Fruit fly (Drosophila melanogaster) whole organism, embryonic: ENCODE measurements around the gene CG4576.
A peak's percentile ranks its signal among the peaks of the same experiment; 100 is the strongest.

ENCODE experiments used
- C15 ChIP-seq: fragments of 200-800 bp; sonication (Bioruptor generic); IDR thresholded peaks from 3 replicates; pipeline ENCODE4 v1.3.6; 2022; ENCODE audit warnings: missing biosample characterization, missing genetic modification characterization
- CG10543 ChIP-seq: fragments of 200-800 bp; sonication (Bioruptor generic); optimal IDR thresholded peaks from 3 replicates; lab custom pipeline; 2017; ENCODE audit warnings: missing biosample characterization, mild to moderate bottlenecking, missing genetic modification characterization, moderate library complexity
- CG1233 ChIP-seq: fragments of 200-800 bp; sonication (Bioruptor generic); optimal IDR thresholded peaks from 4 replicates; lab custom pipeline; 2018; ENCODE audit warnings: missing biosample characterization, mild to moderate bottlenecking, missing genetic modification characterization
- CG13894 ChIP-seq: fragments of 200-800 bp; sonication (Bioruptor generic); optimal IDR thresholded peaks from 3 replicates; lab custom pipeline; 2018; ENCODE audit warnings: missing biosample characterization, mild to moderate bottlenecking, missing genetic modification characterization, moderate library complexity
- CG16779 ChIP-seq: fragments of 200-800 bp; sonication (Bioruptor generic); IDR thresholded peaks from 2 replicates; pipeline ENCODE4 v1.3.6; 2022; ENCODE audit warnings: missing biosample characterization, missing genetic modification characterization
- CG2116 ChIP-seq: fragments of 200-800 bp; sonication (Bioruptor generic); optimal IDR thresholded peaks from 3 replicates; lab custom pipeline; 2018; ENCODE audit warnings: missing biosample characterization, mild to moderate bottlenecking, missing genetic modification characterization
- CG2202 ChIP-seq: fragments of 200-800 bp; sonication (Bioruptor generic); optimal IDR thresholded peaks from 2 replicates; lab custom pipeline; 2018; ENCODE audit warnings: missing biosample characterization, mild to moderate bottlenecking, missing genetic modification characterization
- CG2678 ChIP-seq: fragments of 200-800 bp; sonication (Bioruptor generic); optimal IDR thresholded peaks from 3 replicates; lab custom pipeline; 2019; ENCODE audit warnings: missing biosample characterization, mild to moderate bottlenecking, missing genetic modification characterization, moderate library complexity
- CG4282 ChIP-seq: fragments of 200-800 bp; sonication (Bioruptor generic); optimal IDR thresholded peaks from 2 replicates; lab custom pipeline; 2016; ENCODE audit warnings: missing biosample characterization, missing genetic modification characterization
- CG7987 ChIP-seq: fragments of 200-800 bp; sonication (Bioruptor generic); optimal IDR thresholded peaks from 2 replicates; lab custom pipeline; 2018; ENCODE audit warnings: missing biosample characterization, mild to moderate bottlenecking, missing genetic modification characterization, moderate library complexity
- CG8290 ChIP-seq, 3 experiments: fragments of 200-800 bp; sonication (Bioruptor generic); optimal IDR thresholded peaks; 2 replicates each; lab custom pipeline; 2016 to 2019; ENCODE audit warnings: missing biosample characterization in 3 of 3, missing genetic modification characterization in 3 of 3, mild to moderate bottlenecking in 2 of 3, moderate library complexity in 1 of 3
- D ChIP-seq, 2 experiments: fragments of 200-800 bp in 1 of 2; fragments of >200 bp in 1 of 2; sonication (Bioruptor generic) in 1 of 2; optimal IDR thresholded peaks; 2 replicates in 1 of 2; 3 replicates in 1 of 2; lab custom pipeline; 2017; ENCODE audit warnings: mild to moderate bottlenecking in 1 of 2, missing biosample characterization in 1 of 2, missing genetic modification characterization in 1 of 2, missing genetic modification reagents in 1 of 2
- Deaf1 ChIP-seq: fragments of 200-800 bp; optimal IDR thresholded peaks from 3 replicates; lab custom pipeline; 2019; ENCODE audit warnings: missing biosample characterization, mild to moderate bottlenecking, missing genetic modification characterization, moderate library complexity
- Dfd ChIP-seq, 2 experiments: fragments of >200 bp; optimal IDR thresholded peaks; 2 replicates each; lab custom pipeline; 2017; ENCODE audit warnings: missing biosample characterization in 2 of 2, missing genetic modification characterization in 2 of 2
- Doc3 ChIP-seq: fragments of 200-800 bp; sonication (Bioruptor generic); IDR thresholded peaks from 3 replicates; pipeline ENCODE4 v1.3.6; 2022; ENCODE audit warnings: missing biosample characterization, missing genetic modification characterization; ENCODE audit not compliant: partially characterized antibody
- E2f2 ChIP-seq: fragments of 200-800 bp; sonication (Bioruptor generic); IDR thresholded peaks from 2 replicates; pipeline ENCODE4 v1.3.6; 2022; ENCODE audit warnings: missing biosample characterization, missing genetic modification characterization
- HLH54F ChIP-seq: fragments of 200-800 bp; sonication (Bioruptor generic); optimal IDR thresholded peaks from 3 replicates; lab custom pipeline; 2016; ENCODE audit warnings: missing biosample characterization, missing genetic modification characterization
- Jarid2 ChIP-seq: fragments of 200-800 bp; sonication (Bioruptor generic); optimal IDR thresholded peaks from 3 replicates; lab custom pipeline; 2017; ENCODE audit warnings: mild to moderate bottlenecking, missing biosample characterization, missing genetic modification reagents, missing genetic modification characterization
- Med ChIP-seq: fragments of 200-800 bp; sonication (Bioruptor generic); peaks from one replicate; lab custom pipeline; 2016; ENCODE audit warnings: missing biosample characterization, missing genetic modification characterization, mild to moderate bottlenecking, inconsistent platforms, moderate library complexity
- NC2α ChIP-seq: fragments of 200-800 bp; sonication (Bioruptor generic); optimal IDR thresholded peaks from 2 replicates; lab custom pipeline; 2016; ENCODE audit warnings: missing biosample characterization, missing genetic modification characterization
- Sry-β ChIP-seq: fragments of 200-800 bp; sonication (Bioruptor generic); optimal IDR thresholded peaks from 2 replicates; lab custom pipeline; 2018; ENCODE audit warnings: missing biosample characterization, mild to moderate bottlenecking, missing genetic modification characterization, moderate library complexity
- Trl ChIP-seq, 3 experiments: fragments of >200 bp in 2 of 3; fragments of 200-800 bp in 1 of 3; sonication (Bioruptor generic) in 1 of 3; optimal IDR thresholded peaks; 2 replicates in 1 of 3; 3 replicates in 2 of 3; lab custom pipeline; 2016 to 2017; ENCODE audit warnings: missing biosample characterization in 1 of 3, missing genetic modification characterization in 1 of 3
- ac ChIP-seq: fragments of 200-800 bp; sonication (Bioruptor generic); optimal IDR thresholded peaks from 3 replicates; lab custom pipeline; 2017; ENCODE audit warnings: missing biosample characterization, mild to moderate bottlenecking, missing genetic modification characterization
- chinmo ChIP-seq: fragments of 200-800 bp; sonication (Bioruptor generic); IDR thresholded peaks from 4 replicates; pipeline ENCODE4 v1.3.6; 2022; ENCODE audit warnings: missing biosample characterization, missing genetic modification characterization; ENCODE audit not compliant: partially characterized antibody
- crol ChIP-seq: fragments of 200-800 bp; sonication (Bioruptor generic); IDR thresholded peaks from 2 replicates; pipeline ENCODE4 v1.3.6; 2022; ENCODE audit warnings: missing biosample characterization, missing genetic modification characterization
- cwo ChIP-seq: fragments of 200-800 bp; sonication (Bioruptor generic); optimal IDR thresholded peaks from 3 replicates; lab custom pipeline; 2017; ENCODE audit warnings: missing biosample characterization, missing genetic modification characterization, mild to moderate bottlenecking, moderate library complexity, missing genetic modification reagents
- gro ChIP-seq: fragments of 200-800 bp; sonication (Bioruptor generic); optimal IDR thresholded peaks from 2 replicates; lab custom pipeline; 2016; ENCODE audit warnings: missing biosample characterization, missing genetic modification characterization
- her ChIP-seq: fragments of 200-800 bp; sonication (Bioruptor generic); optimal IDR thresholded peaks from 2 replicates; lab custom pipeline; 2016; ENCODE audit warnings: missing biosample characterization, missing genetic modification characterization
- hkb ChIP-seq, 2 experiments: fragments of 200-800 bp in 1 of 2; fragments of >200 bp in 1 of 2; sonication (Bioruptor generic) in 1 of 2; IDR thresholded peaks in 1 of 2; optimal IDR thresholded peaks in 1 of 2; 2 replicates each; pipeline versions ENCODE4 v1.3.6 to Lab custom; 2017 to 2022; ENCODE audit warnings: missing biosample characterization in 1 of 2, missing genetic modification characterization in 1 of 2
- kni ChIP-seq: fragments of 200-800 bp; sonication (Bioruptor generic); optimal IDR thresholded peaks from 3 replicates; lab custom pipeline; 2017; ENCODE audit warnings: mild to moderate bottlenecking, missing biosample characterization, missing genetic modification reagents, missing genetic modification characterization
- lov ChIP-seq, 2 experiments: fragments of 200-800 bp in 1 of 2; fragments of >200 bp in 1 of 2; sonication (Bioruptor generic) in 1 of 2; IDR thresholded peaks in 1 of 2; optimal IDR thresholded peaks in 1 of 2; 2 replicates in 1 of 2; 3 replicates in 1 of 2; pipeline versions ENCODE4 v1.3.6 to Lab custom; 2017 to 2022; ENCODE audit warnings: missing biosample characterization in 1 of 2, missing genetic modification characterization in 1 of 2
- nerfin-1 ChIP-seq: fragments of 200-800 bp; sonication (Bioruptor generic); optimal IDR thresholded peaks from 3 replicates; lab custom pipeline; 2019; ENCODE audit warnings: missing biosample characterization, mild to moderate bottlenecking, missing genetic modification characterization, moderate library complexity
- nom ChIP-seq: fragments of 200-800 bp; sonication (Bioruptor generic); optimal IDR thresholded peaks from 2 replicates; lab custom pipeline; 2017; ENCODE audit warnings: missing biosample characterization, missing genetic modification characterization, mild to moderate bottlenecking, moderate library complexity, missing genetic modification reagents
- otp ChIP-seq: fragments of 200-800 bp; sonication (Bioruptor generic); IDR thresholded peaks from 3 replicates; pipeline ENCODE4, ENCODE4 v1.3.6; 2022; ENCODE audit warnings: missing biosample characterization, missing genetic modification characterization
- pnt ChIP-seq: fragments of 200-800 bp; sonication (Bioruptor generic); optimal IDR thresholded peaks from 3 replicates; lab custom pipeline; 2016; ENCODE audit warnings: missing biosample characterization, missing genetic modification characterization
- pros ChIP-seq: fragments of 200-800 bp; sonication (Bioruptor generic); optimal IDR thresholded peaks from 3 replicates; lab custom pipeline; 2019; ENCODE audit warnings: missing biosample characterization, mild to moderate bottlenecking, missing genetic modification characterization, moderate library complexity
- scrt ChIP-seq: fragments of 200-800 bp; sonication (Bioruptor generic); optimal IDR thresholded peaks from 2 replicates; lab custom pipeline; 2018; ENCODE audit warnings: missing biosample characterization, mild to moderate bottlenecking, missing genetic modification characterization, moderate library complexity
- sr ChIP-seq: fragments of 200-800 bp; sonication (Bioruptor generic); IDR thresholded peaks from 3 replicates; pipeline ENCODE4 v1.3.6; 2022; ENCODE audit warnings: missing biosample characterization, missing genetic modification characterization
- toy ChIP-seq: fragments of 200-800 bp; sonication (Bioruptor generic); IDR thresholded peaks from 2 replicates; pipeline ENCODE4 v1.3.6; 2022; ENCODE audit warnings: missing biosample characterization, missing genetic modification characterization
- trem ChIP-seq: fragments of 200-800 bp; optimal IDR thresholded peaks from 3 replicates; lab custom pipeline; 2019; ENCODE audit warnings: missing biosample characterization, mild to moderate bottlenecking, missing genetic modification characterization, moderate library complexity
- twi ChIP-seq: fragments of 200-800 bp; optimal IDR thresholded peaks from 2 replicates; lab custom pipeline; 2019; ENCODE audit warnings: missing biosample characterization, mild to moderate bottlenecking, missing genetic modification characterization, moderate library complexity
- z ChIP-seq: fragments of 200-800 bp; sonication (Bioruptor generic); IDR thresholded peaks from 3 replicates; pipeline ENCODE4 v1.3.6; 2022; ENCODE audit warnings: missing biosample characterization, missing genetic modification characterization
- zfh1 ChIP-seq: fragments of 200-800 bp; sonication (Bioruptor generic); IDR thresholded peaks from 3 replicates; pipeline ENCODE4 v1.3.6; 2022; ENCODE audit warnings: missing biosample characterization, missing genetic modification characterization

CG4576 gene

dm6 chr3R:15810369-15810768 lies 15.2 kb upstream of the CG4576 start:
- TF ChIP-seq D (optimal IDR thresholded peaks at IDR 0.05; lab: Kevin White, UChicago) (peak; percentile 44), D (GFP tag; optimal IDR thresholded peaks at IDR 0.05; lab: Kevin White, UChicago) (no peak), toy (GFP tag; lab: Robert Waterston, UW) (no peak), pros (no peak), CG8290 (GFP tag; optimal IDR thresholded peaks at IDR 0.05; lab: Kevin White, UChicago) (no peak), CG8290 (tag; optimal IDR thresholded peaks at IDR 0.05; lab: Kevin White, UChicago) (peak in 1 of 2 experiments; percentile 9), Sry-β (GFP tag; lab: Kevin White, UChicago) (peak; percentile 36), Deaf1 (tag; lab: Kevin White, UChicago) (peak; percentile 97), Jarid2 (GFP tag; lab: Kevin White, UChicago) (peak; percentile 29), ac (no peak), CG10543 (peak; percentile 11), otp (GFP tag; lab: Robert Waterston, UW) (no peak), hkb (optimal IDR thresholded peaks at IDR 0.05; lab: Kevin White, UChicago) (no peak), hkb (GFP tag; IDR thresholded peaks at IDR 0.05; lab: Robert Waterston, UW) (no peak), CG2202 (no peak), lov (optimal IDR thresholded peaks at IDR 0.05; lab: Kevin White, UChicago) (no peak), lov (GFP tag; IDR thresholded peaks at IDR 0.05; lab: Robert Waterston, UW) (0 out of 3 replicates have a peak, but pooled peaks have one; percentile 38), zfh1 (GFP tag; lab: Robert Waterston, UW) (no peak), twi (tag; lab: Kevin White, UChicago) (no peak), NC2α (no peak), pnt (no peak), CG7987 (GFP tag; lab: Kevin White, UChicago) (no peak), CG4282 (GFP tag; lab: Kevin White, UChicago) (no peak), chinmo (0 out of 4 replicates have a peak, but pooled peaks have one; percentile 22), Med (peak; percentile 81), CG16779 (GFP tag; lab: Robert Waterston, UW) (0 out of 2 replicates have a peak, but pooled peaks have one; percentile 12), gro (GFP tag; lab: Kevin White, UChicago) (no peak), CG13894 (peak; percentile 11), z (GFP tag; lab: Robert Waterston, UW) (no peak), HLH54F (no peak), nerfin-1 (tag; lab: Kevin White, UChicago) (no peak), crol (0 out of 2 replicates have a peak, but pooled peaks have one; percentile 41), trem (tag; lab: Kevin White, UChicago) (peak; percentile 32), nom (GFP tag; lab: Kevin White, UChicago) (peak; percentile 47), CG1233 (GFP tag; lab: Kevin White, UChicago) (peak; percentile 54)

DNA sequence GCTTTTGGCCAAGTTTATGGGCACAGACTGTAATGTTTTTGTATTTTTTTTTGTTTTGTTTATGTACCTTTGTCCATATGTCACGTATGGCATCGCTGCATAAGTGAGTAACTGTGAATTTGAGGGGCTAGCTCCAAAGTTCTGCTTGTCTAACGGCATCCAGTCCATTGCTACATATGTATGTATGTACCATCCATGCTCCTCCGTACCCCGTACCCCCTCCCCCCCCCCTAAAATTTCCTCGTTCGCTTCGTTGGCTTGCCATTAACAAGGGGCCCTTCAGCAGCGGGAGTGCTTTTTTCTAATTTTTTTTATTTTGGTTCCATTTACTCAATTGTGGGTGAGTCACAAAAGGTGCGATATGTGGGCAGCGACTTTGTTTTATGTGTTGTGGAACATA lies 11.4 kb upstream of the CG4576 start:
- no peak for TF ChIP-seq Trl (optimal IDR thresholded peaks at IDR 0.05; lab: Kevin White, UChicago)
- no peak for TF ChIP-seq Trl (GFP tag; optimal IDR thresholded peaks at IDR 0.05; lab: Kevin White, UChicago)
- no peak for TF ChIP-seq cwo (GFP tag; lab: Kevin White, UChicago)
- peak; percentile 71; the same call in 2 of the 3 replicates for TF ChIP-seq sr (GFP tag; lab: Robert Waterston, UW)
- no peak for TF ChIP-seq scrt
- TF ChIP-seq Dfd (GFP tag; optimal IDR thresholded peaks at IDR 0.05; lab: Kevin White, UChicago) = no peak
- TF ChIP-seq her = no peak
- TF ChIP-seq crol = peak; percentile 83
- no peak for TF ChIP-seq Sry-β (GFP tag; lab: Kevin White, UChicago)
- no peak for TF ChIP-seq C15 (GFP tag; lab: Robert Waterston, UW)
- TF ChIP-seq kni (GFP tag; lab: Kevin White, UChicago) = peak; percentile 49
- TF ChIP-seq CG2678 = no peak
- TF ChIP-seq Doc3 = no peak
- no peak for TF ChIP-seq CG2116 (GFP tag; lab: Kevin White, UChicago)
- TF ChIP-seq E2f2 (GFP tag; lab: Robert Waterston, UW) = no peak
